Fruit fly (Drosophila melanogaster) whole organism, prepupa: Measurements from ENCODE around the gene Rab39.
A peak's percentile ranks its signal among the peaks of the same experiment; 100 is the strongest.

Experiments
- CG16779 ChIP-seq: fragments of 200-800 bp; sonication (Bioruptor generic); optimal IDR thresholded peaks from 3 replicates; lab custom pipeline; 2017; ENCODE audit warnings: missing biosample characterization, mild to moderate bottlenecking, missing genetic modification characterization
- CG6854 ChIP-seq: fragments of 200-800 bp; sonication (Bioruptor generic); optimal IDR thresholded peaks from 2 replicates; lab custom pipeline; 2017; ENCODE audit warnings: missing biosample characterization, mild to moderate bottlenecking, missing genetic modification characterization
- Hr39 ChIP-seq: fragments of 200-800 bp; sonication (Bioruptor generic); optimal IDR thresholded peaks from 2 replicates; lab custom pipeline; 2016; ENCODE audit warnings: missing biosample characterization, missing genetic modification characterization
- fd85E ChIP-seq: fragments of 200-800 bp; sonication (Bioruptor generic); optimal IDR thresholded peaks from 3 replicates; lab custom pipeline; 2016; ENCODE audit warnings: missing biosample characterization, missing genetic modification characterization

dm6 chrX:7705175-7706097, 29.3 kb upstream of the Rab39 start:
- TF ChIP-seq CG16779 (peak; percentile 88), Hr39 (peak; percentile 91), CG6854 (peak; percentile 70), fd85E (GFP tag; lab: Kevin White, UChicago) (peak; percentile 41)
